Fruit fly (Drosophila melanogaster): ENCODE results near the gene Uvrag.

DNA sequence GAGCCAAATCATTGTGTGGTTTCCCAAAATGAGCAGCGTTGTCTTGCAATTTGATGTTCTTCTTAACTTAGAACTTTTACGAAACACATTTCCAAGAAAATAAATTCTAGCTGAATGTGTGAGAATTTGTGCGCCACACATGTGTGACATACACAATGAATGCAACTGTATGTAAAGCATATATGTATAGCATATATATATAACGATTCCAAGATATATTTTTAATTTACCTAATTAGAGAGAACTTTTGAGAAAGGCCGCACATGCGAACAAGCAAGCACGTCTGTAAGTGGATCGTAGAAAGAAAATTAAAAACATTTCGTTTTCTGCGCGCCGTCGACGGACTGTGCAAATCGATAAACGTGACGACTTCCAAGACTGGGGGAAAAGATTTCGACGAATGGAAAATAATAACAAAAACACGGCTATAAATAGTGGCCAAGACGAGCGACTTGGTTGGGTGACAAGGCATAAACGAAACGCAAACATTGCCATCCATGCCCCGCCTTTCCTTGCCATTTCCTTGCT is 5.4 kb downstream of the Uvrag start:
- TF ChIP-seq CG11294 (GFP tag; IDR thresholded peaks at IDR 0.05): no peak
- no peak for TF ChIP-seq fd59A (GFP tag; optimal IDR thresholded peaks at IDR 0.05)
- no peak for TF ChIP-seq eg (GFP tag; IDR thresholded peaks at IDR 0.05)
- no peak for TF ChIP-seq CG9139 (GFP tag; optimal IDR thresholded peaks at IDR 0.05)
- no peak for TF ChIP-seq ss (GFP tag; optimal IDR thresholded peaks at IDR 0.05)
- no peak for TF ChIP-seq achi (GFP tag; optimal IDR thresholded peaks at IDR 0.05)
